Fruit fly (Drosophila melanogaster): Measurements from ENCODE around the gene COX8.

dm6 chr3L:21496865-21497634 lies 42.2 kb downstream of the COX8 start, which contains the start of gene Hr78:
- peak; percentile 88 for TF ChIP-seq CG15336 (GFP tag; IDR thresholded peaks at IDR 0.05)
- TF ChIP-seq OdsH (GFP tag; optimal IDR thresholded peaks at IDR 0.05): peak; percentile 76
- no peak for TF ChIP-seq dac (GFP tag; optimal IDR thresholded peaks at IDR 0.05)
- TF ChIP-seq Blimp-1 (GFP tag; optimal IDR thresholded peaks at IDR 0.05): peak; percentile 52
- TF ChIP-seq CG6276 (GFP tag; optimal IDR thresholded peaks at IDR 0.05): peak; percentile 90
- TF ChIP-seq lz (GFP tag; optimal IDR thresholded peaks at IDR 0.05): peak; percentile 33
- peak; percentile 85 for TF ChIP-seq Sox14 (GFP tag; optimal IDR thresholded peaks at IDR 0.05)
- peak; percentile 60 for TF ChIP-seq Lpt (GFP tag; optimal IDR thresholded peaks at IDR 0.05)
- no peak for TF ChIP-seq Sox102F (GFP tag; optimal IDR thresholded peaks at IDR 0.05)
- TF ChIP-seq CG6792 (GFP tag; optimal IDR thresholded peaks at IDR 0.05): peak; percentile 76
- peak; percentile 92 for TF ChIP-seq CG32006 (GFP tag; optimal IDR thresholded peaks at IDR 0.05)
